Fruit fly (Drosophila melanogaster) whole organism, pupa: Measurements from ENCODE around the gene cue.

ENCODE experiments used
- CG10348 ChIP-seq: fragments of 200-800 bp; sonication (Bioruptor generic); IDR thresholded peaks from 2 replicates; pipeline ENCODE4 v1.3.6; 2022; ENCODE audit warnings: missing biosample characterization, missing genetic modification characterization
- CG13204 ChIP-seq: fragments of 200-800 bp; sonication (Bioruptor generic); optimal IDR thresholded peaks from 2 replicates; lab custom pipeline; 2018; ENCODE audit warnings: missing biosample characterization, mild to moderate bottlenecking, missing genetic modification characterization, moderate library complexity
- CG14655 ChIP-seq: fragments of 200-800 bp; sonication (Bioruptor generic); optimal IDR thresholded peaks from 3 replicates; lab custom pipeline; 2017; ENCODE audit warnings: mild to moderate bottlenecking, missing biosample characterization, missing genetic modification reagents, missing genetic modification characterization
- CG15710 ChIP-seq: fragments of 200-800 bp; sonication (Bioruptor generic); optimal IDR thresholded peaks from 2 replicates; lab custom pipeline; 2018; ENCODE audit warnings: missing biosample characterization, mild to moderate bottlenecking, missing genetic modification characterization, moderate library complexity
- CG17806 ChIP-seq: fragments of 200-800 bp; sonication (Bioruptor generic); optimal IDR thresholded peaks from 2 replicates; lab custom pipeline; 2018; ENCODE audit warnings: missing biosample characterization, mild to moderate bottlenecking, missing genetic modification characterization, moderate library complexity
- CG32121 ChIP-seq: fragments of 200-800 bp; sonication (Bioruptor generic); IDR thresholded peaks from 2 replicates; pipeline ENCODE4 v1.3.6; 2022; ENCODE audit warnings: missing biosample characterization, missing genetic modification characterization
- CG34367 ChIP-seq: fragments of 200-800 bp; sonication (Bioruptor generic); optimal IDR thresholded peaks from 2 replicates; lab custom pipeline; 2018; ENCODE audit warnings: missing biosample characterization, mild to moderate bottlenecking, missing genetic modification characterization
- CG4496 ChIP-seq: fragments of 200-800 bp; sonication (Bioruptor generic); IDR thresholded peaks from 3 replicates; pipeline ENCODE4 v1.3.6; 2022; ENCODE audit warnings: missing biosample characterization, missing genetic modification characterization
- CG8301 ChIP-seq: fragments of 200-800 bp; sonication (Bioruptor generic); optimal IDR thresholded peaks from 2 replicates; lab custom pipeline; 2018; ENCODE audit warnings: missing biosample characterization, mild to moderate bottlenecking, missing genetic modification characterization
- D1 ChIP-seq: fragments of 200-800 bp; sonication (Bioruptor generic); optimal IDR thresholded peaks from 2 replicates; lab custom pipeline; 2018; ENCODE audit warnings: missing biosample characterization, mild to moderate bottlenecking, missing genetic modification characterization, moderate library complexity
- EcR ChIP-seq: fragments of 200-800 bp; sonication (Bioruptor generic); optimal IDR thresholded peaks from 3 replicates; lab custom pipeline; 2019; ENCODE audit warnings: missing biosample characterization, missing genetic modification characterization, mild to moderate bottlenecking, moderate library complexity, missing genetic modification reagents
- Ets98B ChIP-seq: fragments of 200-800 bp; sonication (Bioruptor generic); IDR thresholded peaks from 2 replicates; pipeline ENCODE4 v1.3.6; 2022; ENCODE audit warnings: missing biosample characterization, missing genetic modification characterization
- Pif1A ChIP-seq: fragments of 200-800 bp; sonication (Bioruptor generic); optimal IDR thresholded peaks from 3 replicates; lab custom pipeline; 2016; ENCODE audit warnings: missing biosample characterization, missing genetic modification characterization
- Snoo ChIP-seq: fragments of 200-800 bp; sonication (Bioruptor generic); optimal IDR thresholded peaks from 3 replicates; lab custom pipeline; 2017; ENCODE audit warnings: missing biosample characterization, mild to moderate bottlenecking, missing genetic modification characterization, inconsistent platforms

DNA sequence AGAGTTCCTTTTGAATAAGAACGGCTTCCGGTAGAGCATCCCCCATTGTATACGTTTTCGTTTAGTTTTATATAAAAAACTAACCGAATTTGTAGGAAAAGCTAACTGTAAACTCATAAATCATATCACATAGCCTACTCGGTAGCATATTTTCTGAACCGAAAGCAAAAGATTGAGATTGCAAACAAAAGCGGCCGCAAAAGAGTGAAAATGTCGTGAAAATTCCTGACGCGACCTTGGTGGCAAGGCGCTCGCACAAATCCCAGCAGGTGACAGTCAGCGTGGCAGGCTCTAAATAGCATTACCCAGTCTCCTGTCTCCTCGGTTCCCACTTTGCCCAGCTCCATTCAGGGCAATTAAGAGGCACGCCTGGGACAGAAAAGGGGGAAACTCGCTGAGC is 45.1 kb downstream of the cue start, which contains the start of gene Naa30B:
- TF ChIP-seq CG8301 (no peak), Pif1A (GFP tag; lab: Kevin White, UChicago) (no peak), Snoo (tag; lab: Kevin White, UChicago) (no peak), CG17806 (tag; lab: Kevin White, UChicago) (no peak), CG14655 (no peak), Ets98B (GFP tag; lab: Robert Waterston, UW) (no peak), CG15710 (tag; lab: Kevin White, UChicago) (no peak), CG13204 (no peak), D1 (no peak), CG10348 (GFP tag; lab: Robert Waterston, UW) (no peak), CG34367 (no peak), CG32121 (GFP tag; lab: Robert Waterston, UW) (no peak), CG4496 (no peak), EcR (no peak)
